Worm (Caenorhabditis elegans) whole organism, early embryonic: Measurements from ENCODE around the gene bca-2.
"Not testable (repeated sequence)": the region's sequence is repeated elsewhere in the genome, so short reads cannot be mapped to it uniquely, and the experiment has no call there.

Source experiments
- B0310.2 ChIP-seq: sonication (generic microtip); optimal IDR thresholded peaks from 2 replicates; lab custom pipeline; 2016; ENCODE audit warnings: mild to moderate bottlenecking, missing genetic modification characterization, missing compliant biosample characterization
- F13C5.2 ChIP-seq: sonication (generic microtip); optimal IDR thresholded peaks from 2 replicates; lab custom pipeline; 2017; ENCODE audit warnings: mild to moderate bottlenecking, missing genetic modification characterization, inconsistent platforms, missing compliant biosample characterization
- aly-1 ChIP-seq: sonication (generic microtip); optimal IDR thresholded peaks from 2 replicates; lab custom pipeline; 2016; ENCODE audit warnings: missing genetic modification characterization, missing compliant biosample characterization
- ama-1 ChIP-seq: fragments of 150-350 bp; optimal IDR thresholded peaks from 2 replicates; lab custom pipeline; 2014
- ceh-13 ChIP-seq: fragments of 200-800 bp; sonication (Bioruptor generic); optimal IDR thresholded peaks from 2 replicates; lab custom pipeline; 2018; ENCODE audit warnings: mild to moderate bottlenecking, missing genetic modification characterization, missing compliant biosample characterization
- ceh-36 ChIP-seq: sonication (generic microtip); optimal IDR thresholded peaks from 2 replicates; lab custom pipeline; 2016; ENCODE audit warnings: missing genetic modification characterization, inconsistent platforms, missing compliant biosample characterization
- ets-7 ChIP-seq: sonication (generic microtip); optimal IDR thresholded peaks from 2 replicates; lab custom pipeline; 2016; ENCODE audit warnings: missing genotype, missing genetic modification characterization, missing compliant biosample characterization
- flt-1 ChIP-seq: fragments of 200-800 bp; sonication (Bioruptor generic); IDR thresholded peaks from 2 replicates; pipeline ENCODE4 v1.3.6; 2022; ENCODE audit warnings: missing genetic modification characterization, missing compliant biosample characterization
- hmbx-1 ChIP-seq: sonication (generic microtip); optimal IDR thresholded peaks from 2 replicates; lab custom pipeline; 2016; ENCODE audit warnings: mild to moderate bottlenecking, missing genetic modification characterization, missing compliant biosample characterization
- hmg-4 ChIP-seq: fragments of 200-800 bp; sonication (Bioruptor generic); optimal IDR thresholded peaks from 2 replicates; lab custom pipeline; 2018; ENCODE audit warnings: mild to moderate bottlenecking, missing genetic modification characterization, missing compliant biosample characterization
- hnd-1 ChIP-seq: sonication (generic microtip); optimal IDR thresholded peaks from 2 replicates; lab custom pipeline; 2016; ENCODE audit warnings: missing genetic modification characterization, missing compliant biosample characterization
- pes-1 ChIP-seq: fragments of 200-800 bp; sonication (Bioruptor generic); IDR thresholded peaks from 2 replicates; pipeline ENCODE4 v1.3.6; 2022; ENCODE audit warnings: missing genetic modification reagents, missing genetic modification characterization, missing compliant biosample characterization
- scrt-1 ChIP-seq: fragments of 200-800 bp; sonication (Bioruptor generic); IDR thresholded peaks from 2 replicates; pipeline ENCODE4 v1.3.6; 2022; ENCODE audit warnings: missing genetic modification characterization, missing compliant biosample characterization
- sea-1 ChIP-seq: fragments of 200-800 bp; sonication (Bioruptor generic); conservative IDR thresholded peaks from 2 replicates; pipeline ENCODE4 v1.3.6; 2022; ENCODE audit warnings: missing genetic modification characterization, missing compliant biosample characterization
- tbx-11 ChIP-seq: fragments of 200-800 bp; sonication (Bioruptor generic); IDR thresholded peaks from 2 replicates; pipeline ENCODE4 v1.3.6; 2022; ENCODE audit warnings: missing genetic modification characterization, missing compliant biosample characterization
- tbx-37 ChIP-seq: fragments of 200-800 bp; sonication (Bioruptor generic); conservative IDR thresholded peaks from 2 replicates; pipeline ENCODE4 v1.3.6; 2022; ENCODE audit warnings: missing genetic modification reagents, missing genetic modification characterization, missing compliant biosample characterization
- tra-4 ChIP-seq: sonication (generic microtip); optimal IDR thresholded peaks from 2 replicates; lab custom pipeline; 2017; ENCODE audit warnings: missing genetic modification characterization, missing compliant biosample characterization

bca-2 gene

ce11 chrIV:17063700-17064099, 36.3 kb downstream of the bca-2 start, which contains the start of gene Y116A8C.467:
Y116A8C.467 (minus strand) TSS chrIV:17063800.
- not testable (repeated sequence) for TF ChIP-seq tra-4; hmbx-1 (tag; lab: Kevin White, UChicago); flt-1 (GFP tag; lab: Robert Waterston, UW)

DNA sequence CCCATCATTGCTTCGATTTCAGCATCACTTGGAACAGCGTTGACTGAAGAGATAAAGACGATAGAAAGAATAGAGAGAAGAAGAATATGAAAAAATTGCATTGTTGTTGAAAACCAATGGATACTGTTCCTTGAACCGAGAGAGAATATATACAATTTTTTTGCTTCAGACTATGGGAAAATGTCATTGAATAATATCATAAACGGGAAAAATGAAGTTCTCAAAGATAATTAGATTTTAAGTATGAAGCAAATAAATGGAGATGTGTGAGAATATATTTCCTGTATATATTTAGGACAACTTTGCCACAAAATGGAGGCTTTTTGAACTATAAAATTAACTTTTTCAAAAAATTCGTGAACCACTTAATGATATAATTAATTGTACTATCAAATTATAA, 42.0 kb downstream of the bca-2 start, which contains the start of gene Y116A8C.44:
Gene Y116A8C.44 (minus strand): TSS at position 101 of the 400 bp plus-strand sequence.
- TF ChIP-seq ets-7 (tag; lab: Kevin White, UChicago) = no peak
- no peak for TF ChIP-seq flt-1 (GFP tag; lab: Robert Waterston, UW)
- TF ChIP-seq F13C5.2 = no peak

DNA sequence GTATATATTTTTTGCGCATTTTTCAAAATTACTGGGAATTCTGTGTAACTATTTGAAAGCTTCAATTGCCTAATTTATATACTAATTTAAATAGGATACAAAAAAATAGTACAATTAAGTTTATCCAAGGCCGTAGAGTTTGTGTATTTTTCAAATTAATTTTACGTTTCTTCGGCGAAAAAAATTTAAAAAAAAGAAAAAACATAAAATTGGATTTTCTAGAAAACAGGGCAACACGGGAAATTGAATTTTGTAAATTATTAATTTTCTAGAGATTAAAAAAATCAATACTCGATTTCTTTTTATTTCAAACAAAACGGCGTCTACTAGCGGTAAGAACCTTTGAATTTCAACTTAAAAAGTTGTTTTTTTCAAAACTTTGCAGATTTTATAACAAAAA, 46.8 kb downstream of the bca-2 start, which contains the start of gene Y116A8C.23:
Gene Y116A8C.23 (plus strand): TSS at position 301 of the 400 bp plus-strand sequence.
- TF ChIP-seq hnd-1 (tag; lab: Kevin White, UChicago) = no peak
- no peak for TF ChIP-seq ceh-13
- TF ChIP-seq sea-1 (GFP tag; lab: Robert Waterston, UW) = no peak
- no peak for TF ChIP-seq tbx-11
- TF ChIP-seq scrt-1 = no peak

ce11 chrIV:17048257-17048656, 51.8 kb downstream of the bca-2 start, which contains the start of gene athp-3:
athp-3 (minus strand) TSS chrIV:17048357.
- TF ChIP-seq F13C5.2 = no peak
- no peak for TF ChIP-seq ceh-36 (tag; lab: Kevin White, UChicago)
- TF ChIP-seq hmbx-1 (tag; lab: Kevin White, UChicago) = no peak
- TF ChIP-seq scrt-1 = no peak
- no peak for TF ChIP-seq aly-1 (tag; lab: Kevin White, UChicago)
- TF ChIP-seq hmg-4 (GFP tag; lab: Kevin White, UChicago) = no peak
- no peak for TF ChIP-seq tra-4
- TF ChIP-seq flt-1 (GFP tag; lab: Robert Waterston, UW) = no peak
- no peak for TF ChIP-seq tbx-37 (GFP tag; lab: Robert Waterston, UW)
- no peak for TF ChIP-seq ets-7 (tag; lab: Kevin White, UChicago)
- no peak for TF ChIP-seq hnd-1 (tag; lab: Kevin White, UChicago)
- TF ChIP-seq tbx-11 = no peak
- no peak for TF ChIP-seq ama-1 (lab: Kevin White, UChicago)
- no peak for TF ChIP-seq B0310.2 (tag; lab: Kevin White, UChicago)
- no peak for TF ChIP-seq pes-1 (GFP tag; lab: Robert Waterston, UW)
- no peak for TF ChIP-seq sea-1 (GFP tag; lab: Robert Waterston, UW)
- no peak for TF ChIP-seq ceh-13
